Worm (Caenorhabditis elegans) whole organism, L4 larva: ENCODE results near the gene gpa-7.

Experiments used
- egl-27 ChIP-seq: sonication (generic microtip); optimal IDR thresholded peaks from 3 replicates; lab custom pipeline; 2017; ENCODE audit warnings: missing biosample characterization, missing genetic modification reagents, missing genetic modification characterization
- lin-15B ChIP-seq: fragments of 150-350 bp; sonication (generic microtip); optimal IDR thresholded peaks from 3 replicates; lab custom pipeline; 2014; ENCODE audit warnings: missing biosample characterization, missing genetic modification characterization
- nhr-48 ChIP-seq: sonication (generic microtip); optimal IDR thresholded peaks from 2 replicates; lab custom pipeline; 2016; ENCODE audit warnings: mild to moderate bottlenecking, missing genetic modification characterization, missing compliant biosample characterization
- skn-1 ChIP-seq: fragments of 150-350 bp; optimal IDR thresholded peaks from 2 replicates; lab custom pipeline; 2014; ENCODE audit warnings: missing biosample characterization, missing genetic modification characterization
- snpc-4 ChIP-seq: fragments of 150-350 bp; optimal IDR thresholded peaks from 2 replicates; lab custom pipeline; 2014; ENCODE audit warnings: missing biosample characterization, missing genetic modification characterization
- ztf-11 ChIP-seq: fragments of 150-350 bp; optimal IDR thresholded peaks from 2 replicates; lab custom pipeline; 2014; ENCODE audit warnings: missing biosample characterization, missing genetic modification characterization

- no peak for TF ChIP-seq nhr-48
- no peak for TF ChIP-seq egl-27 (tag; lab: Kevin White, UChicago)
- TF ChIP-seq snpc-4 (tag; lab: Kevin White, UChicago), result no peak
- TF ChIP-seq lin-15B (tag; lab: Kevin White, UChicago), result no peak
- no peak for TF ChIP-seq skn-1
- TF ChIP-seq ztf-11 (tag; lab: Kevin White, UChicago), result no peak
Observed at ce11 chrIV:10381035-10381434, 22.8 kb upstream of the gpa-7 start.
